Fruit fly (Drosophila melanogaster) whole organism, adult: ENCODE data around the gene CG17321.

ENCODE experiments used
- CG11617 ChIP-seq: fragments of 200-800 bp; sonication (Bioruptor generic); optimal IDR thresholded peaks from 2 replicates; lab custom pipeline; 2017; ENCODE audit warnings: mild to moderate bottlenecking, missing biosample characterization, missing genetic modification reagents, missing genetic modification characterization
- CG12768 ChIP-seq: fragments of 200-800 bp; sonication (Bioruptor generic); optimal IDR thresholded peaks from 2 replicates; lab custom pipeline; 2017; ENCODE audit warnings: missing biosample characterization, missing genetic modification characterization, mild to moderate bottlenecking, moderate library complexity, missing genetic modification reagents
- CG14711 ChIP-seq: fragments of 200-800 bp; sonication (Bioruptor generic); optimal IDR thresholded peaks from 2 replicates; lab custom pipeline; 2018; ENCODE audit warnings: missing biosample characterization, mild to moderate bottlenecking, missing genetic modification characterization, moderate library complexity
- CG1620 ChIP-seq: fragments of 200-800 bp; sonication (Bioruptor generic); optimal IDR thresholded peaks from 2 replicates; lab custom pipeline; 2016; ENCODE audit warnings: missing biosample characterization, missing genetic modification characterization
- CG33017 ChIP-seq: fragments of 200-800 bp; sonication (Bioruptor generic); optimal IDR thresholded peaks from 2 replicates; lab custom pipeline; 2018; ENCODE audit warnings: missing biosample characterization, mild to moderate bottlenecking, missing genetic modification characterization, moderate library complexity
- CG5204 ChIP-seq: fragments of 200-800 bp; sonication (Bioruptor generic); optimal IDR thresholded peaks from 2 replicates; lab custom pipeline; 2016; ENCODE audit warnings: missing biosample characterization, missing genetic modification characterization
- CG7045 ChIP-seq: fragments of 200-800 bp; sonication (Bioruptor generic); optimal IDR thresholded peaks from 2 replicates; lab custom pipeline; 2017; ENCODE audit warnings: missing biosample characterization, mild to moderate bottlenecking, missing genetic modification characterization
- CG7101 ChIP-seq: fragments of 200-800 bp; sonication (Bioruptor generic); optimal IDR thresholded peaks from 2 replicates; lab custom pipeline; 2018; ENCODE audit warnings: missing biosample characterization, mild to moderate bottlenecking, missing genetic modification characterization, moderate library complexity
- Clk ChIP-seq: fragments of 200-800 bp; sonication (Bioruptor generic); optimal IDR thresholded peaks from 2 replicates; lab custom pipeline; 2017; ENCODE audit warnings: missing biosample characterization, missing genetic modification characterization
- Crg-1 ChIP-seq: fragments of 200-800 bp; sonication (Bioruptor generic); optimal IDR thresholded peaks from 2 replicates; lab custom pipeline; 2016; ENCODE audit warnings: missing biosample characterization, missing genetic modification characterization
- Hr96 ChIP-seq: fragments of 200-800 bp; sonication (Bioruptor generic); optimal IDR thresholded peaks from 2 replicates; lab custom pipeline; 2016; ENCODE audit warnings: missing biosample characterization, missing genetic modification characterization
- Mnt ChIP-seq: fragments of 200-800 bp; sonication (Bioruptor generic); optimal IDR thresholded peaks from 2 replicates; lab custom pipeline; 2016; ENCODE audit warnings: missing biosample characterization, mild to moderate bottlenecking, missing genetic modification characterization
- bab1 ChIP-seq: fragments of 200-800 bp; sonication (Bioruptor generic); optimal IDR thresholded peaks from 3 replicates; lab custom pipeline; 2019; ENCODE audit warnings: missing biosample characterization, mild to moderate bottlenecking, missing genetic modification characterization, moderate library complexity
- cic ChIP-seq: fragments of 200-800 bp; sonication (Bioruptor generic); optimal IDR thresholded peaks from 2 replicates; lab custom pipeline; 2017; ENCODE audit warnings: missing biosample characterization, mild to moderate bottlenecking, missing genetic modification characterization, moderate library complexity
- cnc ChIP-seq, 2 experiments: fragments of >200 bp; optimal IDR thresholded peaks; 2 replicates each; lab custom pipeline; 2017
- kay ChIP-seq: fragments of 200-800 bp; sonication (Bioruptor generic); peaks from one replicate; lab custom pipeline; 2016; ENCODE audit warnings: missing biosample characterization, missing genetic modification characterization, borderline replicate concordance
- ovo ChIP-seq: fragments of 200-800 bp; sonication (Bioruptor generic); optimal IDR thresholded peaks from 2 replicates; lab custom pipeline; 2016; ENCODE audit warnings: missing biosample characterization, missing genetic modification characterization
- pad ChIP-seq: fragments of 200-800 bp; sonication (Bioruptor generic); optimal IDR thresholded peaks from 3 replicates; lab custom pipeline; 2017; ENCODE audit warnings: missing biosample characterization, missing genetic modification characterization, mild to moderate bottlenecking, moderate library complexity, missing genetic modification reagents
- tj ChIP-seq: fragments of 200-800 bp; sonication (Bioruptor generic); optimal IDR thresholded peaks from 3 replicates; lab custom pipeline; 2017; ENCODE audit warnings: missing biosample characterization, mild to moderate bottlenecking, missing genetic modification characterization, moderate library complexity
- toe ChIP-seq: fragments of 200-800 bp; sonication (Bioruptor generic); optimal IDR thresholded peaks from 2 replicates; lab custom pipeline; 2016; ENCODE audit warnings: missing biosample characterization, missing genetic modification characterization

The CG17321 gene

dm6 chr2L:18834525-18834924 is 10.5 kb upstream of the CG17321 start:
- TF ChIP-seq CG7045 (GFP tag; lab: Kevin White, UChicago) (no peak), CG12768 (no peak), cic (GFP tag; lab: Kevin White, UChicago) (no peak), CG14711 (tag; lab: Kevin White, UChicago) (no peak), CG1620 (no peak), toe (GFP tag; lab: Kevin White, UChicago) (no peak), pad (GFP tag; lab: Kevin White, UChicago) (no peak), CG7101 (tag; lab: Kevin White, UChicago) (no peak), kay (GFP tag; lab: Kevin White, UChicago) (no peak), Crg-1 (GFP tag; lab: Kevin White, UChicago) (no peak), ovo (GFP tag; lab: Kevin White, UChicago) (no peak), CG33017 (tag; lab: Kevin White, UChicago) (no peak)

- peak; percentile 92 for TF ChIP-seq Mnt (GFP tag; lab: Kevin White, UChicago)
- peak; percentile 71 for TF ChIP-seq cic (GFP tag; lab: Kevin White, UChicago)
- TF ChIP-seq ovo (GFP tag; lab: Kevin White, UChicago): peak; percentile 79
- TF ChIP-seq CG7101 (tag; lab: Kevin White, UChicago): peak; percentile 88
- TF ChIP-seq CG14711 (tag; lab: Kevin White, UChicago): peak; percentile 74
- TF ChIP-seq CG11617 (GFP tag; lab: Kevin White, UChicago): peak; percentile 81
- TF ChIP-seq Hr96: peak; percentile 92
- TF ChIP-seq CG12768: peak; percentile 84
- peak; percentile 66 for TF ChIP-seq CG33017 (tag; lab: Kevin White, UChicago)
- TF ChIP-seq tj (GFP tag; lab: Kevin White, UChicago): peak; percentile 51
- TF ChIP-seq Clk: peak; percentile 84
- TF ChIP-seq toe (GFP tag; lab: Kevin White, UChicago): peak; percentile 88
- no peak for TF ChIP-seq kay (GFP tag; lab: Kevin White, UChicago)
- TF ChIP-seq CG5204: peak; percentile 85
- peak; percentile 95 for TF ChIP-seq Crg-1 (GFP tag; lab: Kevin White, UChicago)
- peak; percentile 69 for TF ChIP-seq CG7045 (GFP tag; lab: Kevin White, UChicago)
- TF ChIP-seq bab1 (GFP tag; lab: Kevin White, UChicago): peak; percentile 73
- peak; percentile 84 for TF ChIP-seq pad (GFP tag; lab: Kevin White, UChicago)
- peak; percentile 95 for TF ChIP-seq CG1620
- no peak for TF ChIP-seq cnc (optimal IDR thresholded peaks at IDR 0.05; lab: Kevin White, UChicago)
These were observed 5.7 kb upstream of the CG17321 start, which contains the start of gene CG10600 for dm6 chr2L:18839143-18839872. Gene CG10600 (minus strand): TSS chr2L:18839679.

dm6 chr2L:18841210-18841609 is 3.8 kb upstream of the CG17321 start, which contains the start of gene CG31752:
Gene CG31752 (minus strand): TSS chr2L:18841310.
- TF ChIP-seq CG7101 (tag; lab: Kevin White, UChicago): no peak
- no peak for TF ChIP-seq kay (GFP tag; lab: Kevin White, UChicago)
- TF ChIP-seq cic (GFP tag; lab: Kevin White, UChicago): no peak
- no peak for TF ChIP-seq pad (GFP tag; lab: Kevin White, UChicago)
- no peak for TF ChIP-seq CG5204
- TF ChIP-seq cnc (optimal IDR thresholded peaks at IDR 0.05; lab: Kevin White, UChicago): no peak
- no peak for TF ChIP-seq CG12768
- no peak for TF ChIP-seq Crg-1 (GFP tag; lab: Kevin White, UChicago)
- no peak for TF ChIP-seq Hr96
- TF ChIP-seq toe (GFP tag; lab: Kevin White, UChicago): no peak
- no peak for TF ChIP-seq ovo (GFP tag; lab: Kevin White, UChicago)
- TF ChIP-seq CG11617 (GFP tag; lab: Kevin White, UChicago): no peak
- TF ChIP-seq Clk: no peak
- TF ChIP-seq CG7045 (GFP tag; lab: Kevin White, UChicago): no peak
- TF ChIP-seq bab1 (GFP tag; lab: Kevin White, UChicago): no peak

- no peak for TF ChIP-seq CG5204
- TF ChIP-seq CG7101 (tag; lab: Kevin White, UChicago): no peak
- TF ChIP-seq tj (GFP tag; lab: Kevin White, UChicago): no peak
- no peak for TF ChIP-seq toe (GFP tag; lab: Kevin White, UChicago)
- no peak for TF ChIP-seq Hr96
- TF ChIP-seq bab1 (GFP tag; lab: Kevin White, UChicago): no peak
- TF ChIP-seq pad (GFP tag; lab: Kevin White, UChicago): no peak
- TF ChIP-seq Crg-1 (GFP tag; lab: Kevin White, UChicago): no peak
- TF ChIP-seq CG33017 (tag; lab: Kevin White, UChicago): no peak
- no peak for TF ChIP-seq cic (GFP tag; lab: Kevin White, UChicago)
- no peak for TF ChIP-seq cnc (optimal IDR thresholded peaks at IDR 0.05; lab: Kevin White, UChicago)
- TF ChIP-seq ovo (GFP tag; lab: Kevin White, UChicago): no peak
- TF ChIP-seq Clk: no peak
- no peak for TF ChIP-seq CG12768
- TF ChIP-seq CG7045 (GFP tag; lab: Kevin White, UChicago): no peak
These were observed 1.4 kb upstream of the CG17321 start for dm6 chr2L:18843560-18843959.

dm6 chr2L:18844479-18844878 is 505 bp upstream of the CG17321 start, which contains the start of gene CG33120:
Gene CG33120 (minus strand): TSS chr2L:18844579.
- TF ChIP-seq cnc (optimal IDR thresholded peaks at IDR 0.05; lab: Kevin White, UChicago) (no peak), tj (GFP tag; lab: Kevin White, UChicago) (peak; percentile 61), CG7101 (tag; lab: Kevin White, UChicago) (no peak)

dm6 chr2L:18846175-18846574 is 1.2 kb downstream of the CG17321 start:
- no peak for TF ChIP-seq bab1 (GFP tag; lab: Kevin White, UChicago)
- no peak for TF ChIP-seq pad (GFP tag; lab: Kevin White, UChicago)
- TF ChIP-seq tj (GFP tag; lab: Kevin White, UChicago): no peak
- no peak for TF ChIP-seq CG14711 (tag; lab: Kevin White, UChicago)
- TF ChIP-seq Crg-1 (GFP tag; lab: Kevin White, UChicago): no peak
- TF ChIP-seq CG1620: no peak
- no peak for TF ChIP-seq CG5204
- no peak for TF ChIP-seq Clk
- no peak for TF ChIP-seq CG12768
